Fruit fly (Drosophila melanogaster) whole organism, pupa: Measurements from ENCODE around the gene ArfGAP1.

Source experiments
- CG10348 ChIP-seq: fragments of 200-800 bp; sonication (Bioruptor generic); IDR thresholded peaks from 2 replicates; pipeline ENCODE4 v1.3.6; 2022; ENCODE audit warnings: missing biosample characterization, missing genetic modification characterization
- CG12605 ChIP-seq: fragments of 200-800 bp; sonication (Bioruptor generic); IDR thresholded peaks from 2 replicates; pipeline ENCODE4 v1.3.6; 2022; ENCODE audit warnings: missing biosample characterization, missing genetic modification characterization
- CG13204 ChIP-seq: fragments of 200-800 bp; sonication (Bioruptor generic); optimal IDR thresholded peaks from 2 replicates; lab custom pipeline; 2018; ENCODE audit warnings: missing biosample characterization, mild to moderate bottlenecking, missing genetic modification characterization, moderate library complexity
- CG14655 ChIP-seq: fragments of 200-800 bp; sonication (Bioruptor generic); optimal IDR thresholded peaks from 3 replicates; lab custom pipeline; 2017; ENCODE audit warnings: mild to moderate bottlenecking, missing biosample characterization, missing genetic modification reagents, missing genetic modification characterization
- CG15710 ChIP-seq: fragments of 200-800 bp; sonication (Bioruptor generic); optimal IDR thresholded peaks from 2 replicates; lab custom pipeline; 2018; ENCODE audit warnings: missing biosample characterization, mild to moderate bottlenecking, missing genetic modification characterization, moderate library complexity
- CG17806 ChIP-seq: fragments of 200-800 bp; sonication (Bioruptor generic); optimal IDR thresholded peaks from 2 replicates; lab custom pipeline; 2018; ENCODE audit warnings: missing biosample characterization, mild to moderate bottlenecking, missing genetic modification characterization, moderate library complexity
- CG32121 ChIP-seq: fragments of 200-800 bp; sonication (Bioruptor generic); IDR thresholded peaks from 2 replicates; pipeline ENCODE4 v1.3.6; 2022; ENCODE audit warnings: missing biosample characterization, missing genetic modification characterization
- CG34367 ChIP-seq: fragments of 200-800 bp; sonication (Bioruptor generic); optimal IDR thresholded peaks from 2 replicates; lab custom pipeline; 2018; ENCODE audit warnings: missing biosample characterization, mild to moderate bottlenecking, missing genetic modification characterization
- CG4496 ChIP-seq: fragments of 200-800 bp; sonication (Bioruptor generic); IDR thresholded peaks from 3 replicates; pipeline ENCODE4 v1.3.6; 2022; ENCODE audit warnings: missing biosample characterization, missing genetic modification characterization
- CG8159 ChIP-seq: fragments of 200-800 bp; sonication (Bioruptor generic); optimal IDR thresholded peaks from 3 replicates; lab custom pipeline; 2018; ENCODE audit warnings: missing biosample characterization, mild to moderate bottlenecking, missing genetic modification characterization, moderate library complexity
- CG8301 ChIP-seq: fragments of 200-800 bp; sonication (Bioruptor generic); optimal IDR thresholded peaks from 2 replicates; lab custom pipeline; 2018; ENCODE audit warnings: missing biosample characterization, mild to moderate bottlenecking, missing genetic modification characterization
- CG9948 ChIP-seq: fragments of 200-800 bp; sonication (Bioruptor generic); optimal IDR thresholded peaks from 2 replicates; lab custom pipeline; 2018; ENCODE audit warnings: missing biosample characterization, mild to moderate bottlenecking, missing genetic modification characterization, moderate library complexity
- D1 ChIP-seq: fragments of 200-800 bp; sonication (Bioruptor generic); optimal IDR thresholded peaks from 2 replicates; lab custom pipeline; 2018; ENCODE audit warnings: missing biosample characterization, mild to moderate bottlenecking, missing genetic modification characterization, moderate library complexity
- EcR ChIP-seq: fragments of 200-800 bp; sonication (Bioruptor generic); optimal IDR thresholded peaks from 3 replicates; lab custom pipeline; 2019; ENCODE audit warnings: missing biosample characterization, missing genetic modification characterization, mild to moderate bottlenecking, moderate library complexity, missing genetic modification reagents
- Ets98B ChIP-seq: fragments of 200-800 bp; sonication (Bioruptor generic); IDR thresholded peaks from 2 replicates; pipeline ENCODE4 v1.3.6; 2022; ENCODE audit warnings: missing biosample characterization, missing genetic modification characterization
- Pif1A ChIP-seq: fragments of 200-800 bp; sonication (Bioruptor generic); optimal IDR thresholded peaks from 3 replicates; lab custom pipeline; 2016; ENCODE audit warnings: missing biosample characterization, missing genetic modification characterization
- Pif1B ChIP-seq: fragments of 200-800 bp; sonication (Bioruptor generic); optimal IDR thresholded peaks from 3 replicates; lab custom pipeline; 2016; ENCODE audit warnings: missing biosample characterization, missing genetic modification characterization
- Snoo ChIP-seq: fragments of 200-800 bp; sonication (Bioruptor generic); optimal IDR thresholded peaks from 3 replicates; lab custom pipeline; 2017; ENCODE audit warnings: missing biosample characterization, mild to moderate bottlenecking, missing genetic modification characterization, inconsistent platforms
- fd96Ca ChIP-seq: fragments of 200-800 bp; sonication (Bioruptor generic); IDR thresholded peaks from 3 replicates; pipeline ENCODE4 v1.3.6; 2022; ENCODE audit warnings: missing biosample characterization, missing genetic modification characterization
- gl ChIP-seq: fragments of 200-800 bp; sonication (Bioruptor generic); optimal IDR thresholded peaks from 2 replicates; lab custom pipeline; 2018; ENCODE audit warnings: missing biosample characterization, mild to moderate bottlenecking, missing genetic modification characterization
- rn ChIP-seq: fragments of 200-800 bp; sonication (Bioruptor generic); IDR thresholded peaks from 2 replicates; pipeline ENCODE4 v1.3.6; 2022; ENCODE audit warnings: missing biosample characterization, missing genetic modification characterization

Gene ArfGAP1

dm6 chr3L:12409343-12410302 lies 7.8 kb downstream of the ArfGAP1 start:
- no peak for TF ChIP-seq rn (GFP tag; lab: Robert Waterston, UW)
- TF ChIP-seq CG17806 (tag; lab: Kevin White, UChicago) = no peak
- TF ChIP-seq EcR = peak; percentile 39
- no peak for TF ChIP-seq CG4496 (GFP tag; lab: Robert Waterston, UW)
- TF ChIP-seq, all 21 proteins: peak for 1

dm6 chr3L:12408513-12409320 lies 8.7 kb downstream of the ArfGAP1 start:
- TF ChIP-seq gl (tag; lab: Kevin White, UChicago) = peak; percentile 98
- TF ChIP-seq EcR = peak; percentile 77
- peak; percentile 97 for TF ChIP-seq CG13204 (GFP tag; lab: Kevin White, UChicago)
- no peak for TF ChIP-seq D1 (tag; lab: Kevin White, UChicago)
- peak; percentile 92 for TF ChIP-seq Ets98B (GFP tag; lab: Robert Waterston, UW)
- peak; percentile 93 for TF ChIP-seq CG32121 (GFP tag; lab: Robert Waterston, UW)
- TF ChIP-seq CG14655 (GFP tag; lab: Kevin White, UChicago) = peak; percentile 85
- peak; percentile 88 for TF ChIP-seq Snoo
- peak; percentile 94 for TF ChIP-seq CG12605 (GFP tag; lab: Robert Waterston, UW)
- TF ChIP-seq CG9948 (tag; lab: Kevin White, UChicago) = peak; percentile 35
- peak; percentile 46; the same call in 1 of the 2 replicates for TF ChIP-seq rn (GFP tag; lab: Robert Waterston, UW)
- TF ChIP-seq CG4496 (GFP tag; lab: Robert Waterston, UW) = peak; percentile 96
- peak; percentile 50 for TF ChIP-seq CG8159 (tag; lab: Kevin White, UChicago)
- peak; percentile 85 for TF ChIP-seq fd96Ca (GFP tag; lab: Robert Waterston, UW)
- peak; percentile 46 for TF ChIP-seq CG17806 (tag; lab: Kevin White, UChicago)
- TF ChIP-seq CG34367 (tag; lab: Kevin White, UChicago) = peak; percentile 69
- peak; percentile 71 for TF ChIP-seq CG8301 (tag; lab: Kevin White, UChicago)
- peak; percentile 91 for TF ChIP-seq Pif1A (GFP tag; lab: Kevin White, UChicago)
- peak; percentile 91 for TF ChIP-seq Pif1B (GFP tag; lab: Kevin White, UChicago)
- TF ChIP-seq CG15710 = peak; percentile 42
- no peak for TF ChIP-seq CG10348
- TF ChIP-seq, all 21 proteins: peak for 19

- TF ChIP-seq EcR (no peak), CG8159 (tag; lab: Kevin White, UChicago) (no peak), CG32121 (GFP tag; lab: Robert Waterston, UW) (no peak), Ets98B (GFP tag; lab: Robert Waterston, UW) (no peak), CG9948 (tag; lab: Kevin White, UChicago) (no peak), CG34367 (tag; lab: Kevin White, UChicago) (no peak), Pif1B (GFP tag; lab: Kevin White, UChicago) (no peak), rn (GFP tag; lab: Robert Waterston, UW) (no peak), Snoo (no peak), CG17806 (tag; lab: Kevin White, UChicago) (no peak), Pif1A (GFP tag; lab: Kevin White, UChicago) (no peak), CG15710 (no peak), gl (tag; lab: Kevin White, UChicago) (no peak), CG4496 (GFP tag; lab: Robert Waterston, UW) (no peak), CG10348 (no peak), D1 (tag; lab: Kevin White, UChicago) (no peak)
Observed at dm6 chr3L:12407779-12408178, 9.6 kb downstream of the ArfGAP1 start.

dm6 chr3L:12406999-12407632 lies 10.3 kb downstream of the ArfGAP1 start:
- peak; percentile 35 for TF ChIP-seq CG34367 (tag; lab: Kevin White, UChicago)
- TF ChIP-seq D1 (tag; lab: Kevin White, UChicago) = no peak
- TF ChIP-seq CG10348 = no peak; the same call in 1 of the 2 replicates
- TF ChIP-seq CG9948 (tag; lab: Kevin White, UChicago) = no peak
- peak; percentile 24 for TF ChIP-seq CG8301 (tag; lab: Kevin White, UChicago)
- TF ChIP-seq Pif1B (GFP tag; lab: Kevin White, UChicago) = peak; percentile 71
- peak; percentile 20 for TF ChIP-seq Snoo
- TF ChIP-seq CG8159 (tag; lab: Kevin White, UChicago) = peak; percentile 27
- TF ChIP-seq CG17806 (tag; lab: Kevin White, UChicago) = peak; percentile 13
- TF ChIP-seq gl (tag; lab: Kevin White, UChicago) = peak; percentile 8
- TF ChIP-seq CG14655 (GFP tag; lab: Kevin White, UChicago) = no peak
- TF ChIP-seq fd96Ca (GFP tag; lab: Robert Waterston, UW) = peak; percentile 51; the same call in 2 of the 3 replicates
- peak; percentile 34; the same call in 1 of the 2 replicates for TF ChIP-seq rn (GFP tag; lab: Robert Waterston, UW)
- no peak for TF ChIP-seq CG15710
- TF ChIP-seq Ets98B (GFP tag; lab: Robert Waterston, UW) = peak; percentile 38
- TF ChIP-seq CG13204 (GFP tag; lab: Kevin White, UChicago) = peak; percentile 63
- peak; percentile 32; the same call in 1 of the 2 replicates for TF ChIP-seq CG12605 (GFP tag; lab: Robert Waterston, UW)
- peak; percentile 78; the same call in 2 of the 3 replicates for TF ChIP-seq CG4496 (GFP tag; lab: Robert Waterston, UW)
- TF ChIP-seq EcR = peak; percentile 83
- TF ChIP-seq Pif1A (GFP tag; lab: Kevin White, UChicago) = peak; percentile 85
- TF ChIP-seq CG32121 (GFP tag; lab: Robert Waterston, UW) = peak; percentile 67
- TF ChIP-seq, all 21 proteins: peak for 16
